Worm (Caenorhabditis elegans): ENCODE measurements around the gene F02C12.3.

- TF ChIP-seq ZK185.1 (tag; optimal IDR thresholded peaks at IDR 0.05; ENCODE audit: poor library complexity, severe bottlenecking), result no peak
- TF ChIP-seq madf-10 (tag; optimal IDR thresholded peaks at IDR 0.05), result no peak
- TF ChIP-seq pha-4 (tag; optimal IDR thresholded peaks at IDR 0.05), result no peak
- no peak for TF ChIP-seq egl-18 (GFP tag; IDR thresholded peaks at IDR 0.05)
- no peak for TF ChIP-seq attf-6 (GFP tag; IDR thresholded peaks at IDR 0.05)
- no peak for TF ChIP-seq let-526 (GFP tag; IDR thresholded peaks at IDR 0.05)
- TF ChIP-seq ztf-28 (GFP tag; IDR thresholded peaks at IDR 0.05), result no peak
- TF ChIP-seq snpc-4 (GFP tag; optimal IDR thresholded peaks at IDR 0.05), result no peak
- no peak for TF ChIP-seq snpc-4 (tag; optimal IDR thresholded peaks at IDR 0.05)
- no peak for TF ChIP-seq F57C9.4 (tag; optimal IDR thresholded peaks at IDR 0.05)
- TF ChIP-seq hlh-12 (tag; optimal IDR thresholded peaks at IDR 0.05), result no peak
- TF ChIP-seq mxl-1 (tag; optimal IDR thresholded peaks at IDR 0.05), result no peak
Measured at ce11 chrX:13415722-13416121, 18.9 kb downstream of the F02C12.3 start, which contains the start of gene C29F7.2.
